Worm (Caenorhabditis elegans) whole organism, young adult: ENCODE measurements around the gene sam-4.

ENCODE experiments used
- F10E7.11 ChIP-seq: sonication (generic microtip); optimal IDR thresholded peaks from 2 replicates; lab custom pipeline; 2017; ENCODE audit warnings: mild to moderate bottlenecking, missing genetic modification characterization, moderate library complexity, missing compliant biosample characterization
- F37B4.10 ChIP-seq: fragments of 200-800 bp; sonication (Bioruptor generic); IDR thresholded peaks from 2 replicates; pipeline ENCODE4 v1.3.6; 2022; ENCODE audit warnings: missing genetic modification characterization, missing compliant biosample characterization
- F55B11.4 ChIP-seq: sonication (generic microtip); optimal IDR thresholded peaks from 2 replicates; lab custom pipeline; 2016; ENCODE audit warnings: missing compliant biosample characterization, missing genetic modification characterization, borderline replicate concordance; ENCODE audit not compliant: insufficient read depth
- F57A8.1 ChIP-seq: fragments of 200-800 bp; sonication (Bioruptor generic); optimal IDR thresholded peaks from 2 replicates; lab custom pipeline; 2018; ENCODE audit warnings: mild to moderate bottlenecking, missing genetic modification characterization, moderate library complexity, missing compliant biosample characterization
- T26A5.8 ChIP-seq: sonication (generic microtip); optimal IDR thresholded peaks from 2 replicates; lab custom pipeline; 2016; ENCODE audit warnings: missing genetic modification characterization, missing compliant biosample characterization
- Y67H2A.10 ChIP-seq: fragments of 200-800 bp; sonication (Bioruptor generic); conservative IDR thresholded peaks from 2 replicates; pipeline ENCODE4 v1.3.6; 2022; ENCODE audit warnings: missing genetic modification reagents, missing genetic modification characterization, missing compliant biosample characterization
- Y95B8A.8 ChIP-seq: fragments of 200-800 bp; sonication (Bioruptor generic); IDR thresholded peaks from 2 replicates; pipeline ENCODE4 v1.3.6; 2022; ENCODE audit warnings: missing genetic modification reagents, missing genetic modification characterization, missing compliant biosample characterization
- ZK185.1 ChIP-seq: sonication (generic microtip); optimal IDR thresholded peaks from 2 replicates; lab custom pipeline; 2016; ENCODE audit warnings: mild to moderate bottlenecking, missing genetic modification characterization, missing compliant biosample characterization; ENCODE audit not compliant: poor library complexity, severe bottlenecking
- akir-1 ChIP-seq: fragments of 200-800 bp; sonication (Bioruptor generic); optimal IDR thresholded peaks from 2 replicates; lab custom pipeline; 2018; ENCODE audit warnings: mild to moderate bottlenecking, missing genetic modification characterization, moderate library complexity, missing compliant biosample characterization
- ama-1 ChIP-seq, 3 experiments: fragments of 150-350 bp in 1 of 3; sonication (generic microtip) in 2 of 3; optimal IDR thresholded peaks; 2 replicates each; lab custom pipeline; 2014 to 2018; ENCODE audit warnings: missing biosample characterization in 2 of 3, missing genetic modification characterization in 2 of 3, missing genetic modification reagents in 2 of 3
- attf-3 ChIP-seq: fragments of 200-800 bp; sonication (Bioruptor generic); conservative IDR thresholded peaks from 2 replicates; pipeline ENCODE4 v1.3.6; 2022; ENCODE audit warnings: missing genetic modification reagents, missing genetic modification characterization, missing compliant biosample characterization
- attf-5 ChIP-seq: fragments of 200-800 bp; sonication (Bioruptor generic); optimal IDR thresholded peaks from 2 replicates; lab custom pipeline; 2018; ENCODE audit warnings: mild to moderate bottlenecking, missing genetic modification characterization, missing compliant biosample characterization
- cebp-1 ChIP-seq, 2 experiments: fragments of 200-800 bp in 1 of 2; sonication (Bioruptor generic) in 1 of 2; sonication (generic microtip) in 1 of 2; IDR thresholded peaks in 1 of 2; optimal IDR thresholded peaks in 1 of 2; 2 replicates each; pipeline versions ENCODE4 v1.3.6 to Lab custom; 2017 to 2022; ENCODE audit warnings: missing compliant biosample characterization in 2 of 2, missing genetic modification characterization in 2 of 2, mild to moderate bottlenecking in 1 of 2, missing genetic modification reagents in 1 of 2, moderate library complexity in 1 of 2
- dox-1 ChIP-seq: fragments of 200-800 bp; sonication (Bioruptor generic); IDR thresholded peaks from 2 replicates; pipeline ENCODE4 v1.3.6; 2022; ENCODE audit warnings: missing genetic modification reagents, missing genetic modification characterization, missing compliant biosample characterization
- dpff-1 ChIP-seq: sonication (generic microtip); optimal IDR thresholded peaks from 2 replicates; lab custom pipeline; 2017; ENCODE audit warnings: mild to moderate bottlenecking, missing genetic modification characterization, missing compliant biosample characterization
- efl-1 ChIP-seq: fragments of 150-350 bp; optimal IDR thresholded peaks from 2 replicates; lab custom pipeline; 2014; ENCODE audit warnings: missing biosample characterization, missing genetic modification reagents, missing genetic modification characterization
- egl-44 ChIP-seq: fragments of 200-800 bp; sonication (Bioruptor generic); IDR thresholded peaks from 2 replicates; pipeline ENCODE4 v1.3.6; 2022; ENCODE audit warnings: missing genetic modification reagents, missing genetic modification characterization, missing compliant biosample characterization
- ets-4 ChIP-seq: fragments of 200-800 bp; sonication (Bioruptor generic); optimal IDR thresholded peaks from 2 replicates; lab custom pipeline; 2018; ENCODE audit warnings: mild to moderate bottlenecking, missing genetic modification characterization, missing compliant biosample characterization
- hlh-26 ChIP-seq: fragments of 200-800 bp; sonication (Bioruptor generic); conservative IDR thresholded peaks from 2 replicates; pipeline ENCODE4 v1.3.6; 2022; ENCODE audit warnings: missing genetic modification reagents, missing genetic modification characterization, missing compliant biosample characterization
- let-526 ChIP-seq: fragments of 200-800 bp; sonication (Bioruptor generic); IDR thresholded peaks from 2 replicates; pipeline ENCODE4 v1.3.6; 2022; ENCODE audit warnings: missing genetic modification reagents, missing genetic modification characterization, missing compliant biosample characterization
- let-607 ChIP-seq, 2 experiments: fragments of 200-800 bp in 1 of 2; sonication (Bioruptor generic) in 1 of 2; sonication (generic microtip) in 1 of 2; optimal IDR thresholded peaks; 2 replicates each; lab custom pipeline; 2016 to 2018; ENCODE audit warnings: mild to moderate bottlenecking in 2 of 2, missing compliant biosample characterization in 2 of 2, missing genetic modification characterization in 2 of 2, moderate library complexity in 2 of 2, missing genotype in 1 of 2
- lin-40 ChIP-seq: sonication (generic microtip); optimal IDR thresholded peaks from 2 replicates; lab custom pipeline; 2016; ENCODE audit warnings: missing genetic modification characterization, mild to moderate bottlenecking, missing compliant biosample characterization, missing genotype, missing genetic modification reagents
- lsl-1 ChIP-seq: fragments of 200-800 bp; sonication (Bioruptor generic); optimal IDR thresholded peaks from 2 replicates; lab custom pipeline; 2018; ENCODE audit warnings: mild to moderate bottlenecking, missing genetic modification characterization, moderate library complexity, missing compliant biosample characterization
- madf-3 ChIP-seq: fragments of 200-800 bp; sonication (Bioruptor generic); IDR thresholded peaks from 2 replicates; pipeline ENCODE4 v1.3.6; 2022; ENCODE audit warnings: missing genetic modification reagents, missing genetic modification characterization, missing compliant biosample characterization
- mes-4 ChIP-seq: sonication (generic microtip); optimal IDR thresholded peaks from 2 replicates; lab custom pipeline; 2016; ENCODE audit warnings: missing genotype, missing genetic modification characterization, missing compliant biosample characterization
- nfyb-1 ChIP-seq: fragments of 200-800 bp; sonication (Bioruptor generic); IDR thresholded peaks from 2 replicates; pipeline ENCODE4 v1.3.6; 2022; ENCODE audit warnings: missing genetic modification reagents, missing genetic modification characterization, missing compliant biosample characterization
- nhr-80 ChIP-seq: sonication (generic microtip); optimal IDR thresholded peaks from 2 replicates; lab custom pipeline; 2016; ENCODE audit warnings: missing genetic modification characterization, missing compliant biosample characterization
- nhr-90 ChIP-seq: sonication (generic microtip); optimal IDR thresholded peaks from 2 replicates; lab custom pipeline; 2016; ENCODE audit warnings: missing genotype, mild to moderate bottlenecking, missing genetic modification characterization, missing compliant biosample characterization
- pbrm-1 ChIP-seq: fragments of 200-800 bp; sonication (Bioruptor generic); IDR thresholded peaks from 2 replicates; pipeline ENCODE4 v1.3.6; 2022; ENCODE audit warnings: missing genetic modification reagents, missing genetic modification characterization, missing compliant biosample characterization
- rcor-1 ChIP-seq: fragments of 200-800 bp; sonication (Bioruptor generic); IDR thresholded peaks from 2 replicates; pipeline ENCODE4 v1.3.6; 2022; ENCODE audit warnings: missing genetic modification reagents, missing genetic modification characterization, missing compliant biosample characterization
- rec-8 ChIP-seq, 2 experiments: sonication (generic microtip); optimal IDR thresholded peaks; 2 replicates each; lab custom pipeline; 2016; ENCODE audit warnings: mild to moderate bottlenecking in 2 of 2, missing genetic modification characterization in 2 of 2, missing genetic modification reagents in 2 of 2, missing genotype in 2 of 2, missing biosample characterization in 1 of 2, missing compliant biosample characterization in 1 of 2, moderate library complexity in 1 of 2
- snpc-4 ChIP-seq, 5 experiments: fragments of 150-350 bp in 1 of 5; sonication (generic microtip) in 4 of 5; optimal IDR thresholded peaks; 2 replicates each; lab custom pipeline; 2014 to 2018; ENCODE audit warnings: missing genetic modification characterization in 5 of 5, missing biosample characterization in 3 of 5, antibody characterized with exemption in 2 of 5, mild to moderate bottlenecking in 2 of 5, missing compliant biosample characterization in 2 of 5, missing genotype in 2 of 5, moderate library complexity in 2 of 5, missing genetic modification reagents in 1 of 5
- somi-1 ChIP-seq: fragments of 200-800 bp; sonication (Bioruptor generic); optimal IDR thresholded peaks from 2 replicates; lab custom pipeline; 2018; ENCODE audit warnings: mild to moderate bottlenecking, missing genetic modification characterization, missing compliant biosample characterization
- tbp1 ChIP-seq: fragments of 200-800 bp; sonication (Bioruptor generic); optimal IDR thresholded peaks from 2 replicates; lab custom pipeline; 2018; ENCODE audit warnings: mild to moderate bottlenecking, missing genetic modification characterization, missing compliant biosample characterization
- ztf-3 ChIP-seq: fragments of 200-800 bp; sonication (Bioruptor generic); optimal IDR thresholded peaks from 2 replicates; lab custom pipeline; 2018; ENCODE audit warnings: mild to moderate bottlenecking, missing genetic modification characterization, missing compliant biosample characterization

sam-4 gene

DNA sequence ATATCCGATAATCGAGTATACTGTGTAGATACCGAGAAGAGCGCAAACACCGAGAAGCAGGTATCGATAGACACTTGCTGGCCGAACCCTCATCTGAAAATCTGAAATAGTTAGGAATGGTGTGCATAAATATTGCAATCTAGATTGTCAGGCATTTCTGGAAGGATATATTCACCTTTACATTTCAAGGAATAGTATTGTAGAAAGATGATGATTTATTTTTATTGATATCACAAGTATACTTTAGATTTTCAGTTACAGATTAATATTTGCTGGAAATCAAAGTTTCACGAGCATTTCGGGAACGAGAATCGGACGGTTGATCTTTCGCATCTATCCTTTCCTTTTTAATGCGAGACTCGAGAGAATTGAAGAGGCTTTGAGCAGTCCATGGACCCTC is 10.6 kb upstream of the sam-4 start, which contains the start of gene fut-3:
TSS of gene fut-3 (minus strand) at position 101 of the 400 bp plus-strand sequence.
- TF ChIP-seq nhr-80 (tag; lab: Kevin White, UChicago), result no peak
- no peak for TF ChIP-seq nhr-90 (tag; lab: Kevin White, UChicago)
- TF ChIP-seq attf-3, result no peak
- TF ChIP-seq ztf-3 (GFP tag; lab: Kevin White, UChicago), result no peak
- TF ChIP-seq efl-1 (GFP tag; lab: Kevin White, UChicago), result no peak
- no peak for TF ChIP-seq dox-1
- no peak for TF ChIP-seq F55B11.4
- no peak for TF ChIP-seq F10E7.11 (tag; lab: Kevin White, UChicago)
- TF ChIP-seq nfyb-1, result 0 out of 2 replicates have a peak, but pooled peaks have one; percentile 37

DNA sequence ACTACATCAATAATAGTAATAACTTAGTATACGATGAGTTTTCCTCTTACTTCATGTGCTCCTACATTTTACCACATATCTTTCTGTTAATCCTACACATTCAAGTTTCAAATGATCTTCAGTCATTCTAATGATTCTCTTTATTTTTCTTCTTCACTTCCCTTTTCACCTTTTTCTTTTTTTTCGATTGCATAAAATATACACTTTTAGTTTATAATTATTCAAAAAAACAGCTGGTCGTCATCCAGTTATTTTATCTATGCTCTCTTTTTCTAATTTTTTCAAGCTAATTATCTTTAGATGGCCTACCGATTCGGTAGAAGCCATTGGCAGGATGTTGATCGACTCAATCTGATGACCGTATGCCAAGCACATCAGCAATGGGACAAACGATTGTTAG is 5.1 kb upstream of the sam-4 start, which contains the start of gene F59E12.1:
TSS of gene F59E12.1 (plus strand) at position 301 of the 400 bp plus-strand sequence.
- no peak for TF ChIP-seq lsl-1 (GFP tag; lab: Kevin White, UChicago)
- no peak for TF ChIP-seq egl-44 (GFP tag; lab: Robert Waterston, UW)
- no peak for TF ChIP-seq let-607 (tag; optimal IDR thresholded peaks at IDR 0.05; lab: Kevin White, UChicago)
- no peak for TF ChIP-seq let-526 (GFP tag; lab: Robert Waterston, UW)
- TF ChIP-seq hlh-26 (GFP tag; lab: Robert Waterston, UW), result no peak
- no peak for TF ChIP-seq F57A8.1 (GFP tag; lab: Kevin White, UChicago)
- no peak for TF ChIP-seq pbrm-1
- no peak for TF ChIP-seq rec-8 (tag; optimal IDR thresholded peaks at IDR 0.05; lab: Kevin White, UChicago)
- no peak for TF ChIP-seq ZK185.1 (tag; lab: Kevin White, UChicago)
- no peak for TF ChIP-seq attf-5
- TF ChIP-seq dpff-1 (tag; lab: Kevin White, UChicago), result no peak
- no peak for TF ChIP-seq Y67H2A.10 (GFP tag; lab: Robert Waterston, UW)
- no peak for TF ChIP-seq rcor-1
- no peak for TF ChIP-seq cebp-1 (GFP tag; IDR thresholded peaks at IDR 0.05; lab: Robert Waterston, UW)
- no peak for TF ChIP-seq cebp-1 (tag; optimal IDR thresholded peaks at IDR 0.05; lab: Kevin White, UChicago)
- no peak for TF ChIP-seq somi-1
- no peak for TF ChIP-seq ama-1 (optimal IDR thresholded peaks at IDR 0.05; lab: Kevin White, UChicago)
- no peak for TF ChIP-seq ama-1 (GFP tag; optimal IDR thresholded peaks at IDR 0.05; lab: Kevin White, UChicago)
- TF ChIP-seq tbp1 (GFP tag; lab: Kevin White, UChicago), result no peak
- no peak for TF ChIP-seq F37B4.10 (GFP tag; lab: Robert Waterston, UW)

DNA sequence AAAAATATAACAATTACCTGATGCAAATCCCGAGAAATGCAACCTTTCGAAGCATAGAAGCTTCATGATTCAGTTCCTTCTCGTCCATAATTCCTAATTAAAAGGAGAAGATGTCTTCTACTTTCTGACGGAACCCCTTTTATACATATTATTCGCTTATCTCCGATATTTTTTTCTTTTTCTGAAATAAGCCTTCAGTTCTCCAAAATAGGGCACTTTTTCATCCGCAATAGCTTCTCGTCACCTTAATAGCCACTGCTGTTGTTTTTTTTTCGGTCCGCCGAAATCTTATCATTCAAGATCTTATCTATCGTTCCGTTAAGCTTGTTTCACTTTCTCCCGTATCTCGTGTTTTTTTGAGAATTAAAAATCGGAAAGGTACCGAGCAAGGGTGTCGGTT is 3.2 kb upstream of the sam-4 start, which contains the start of gene bli-2:
TSS of gene bli-2 (minus strand) at position 101 of the 400 bp plus-strand sequence.
- no peak for TF ChIP-seq Y95B8A.8 (GFP tag; lab: Robert Waterston, UW)
- no peak for TF ChIP-seq lin-40
- TF ChIP-seq somi-1, result no peak
- TF ChIP-seq madf-3 (GFP tag; lab: Robert Waterston, UW), result no peak
- TF ChIP-seq akir-1 (GFP tag; lab: Kevin White, UChicago), result no peak
- no peak for TF ChIP-seq ets-4 (GFP tag; lab: Kevin White, UChicago)
- TF ChIP-seq F10E7.11 (tag; lab: Kevin White, UChicago), result no peak
- no peak for TF ChIP-seq snpc-4 (GFP tag; optimal IDR thresholded peaks at IDR 0.05; lab: Kevin White, UChicago)
- TF ChIP-seq snpc-4 (tag; optimal IDR thresholded peaks at IDR 0.05; lab: Kevin White, UChicago), result no peak
- no peak for TF ChIP-seq T26A5.8
- TF ChIP-seq mes-4 (tag; lab: Kevin White, UChicago), result no peak
